Worm (Caenorhabditis elegans) whole organism, young adult: Measurements from ENCODE around the gene slc-17.4.

Experiments used
- B0035.1 ChIP-seq: sonication (generic microtip); optimal IDR thresholded peaks from 2 replicates; lab custom pipeline; 2016; ENCODE audit warnings: missing genetic modification characterization, mild to moderate bottlenecking, missing compliant biosample characterization, missing genotype, missing genetic modification reagents
- Y56A3A.18 ChIP-seq: fragments of 200-800 bp; sonication (Bioruptor generic); IDR thresholded peaks from 2 replicates; pipeline ENCODE4 v1.3.6; 2022; ENCODE audit warnings: missing genetic modification reagents, missing genetic modification characterization, missing compliant biosample characterization
- Y79H2A.3 ChIP-seq: fragments of 200-800 bp; sonication (Bioruptor generic); conservative IDR thresholded peaks from 2 replicates; pipeline ENCODE4 v1.3.6; 2022; ENCODE audit warnings: missing genetic modification reagents, missing genetic modification characterization, missing compliant biosample characterization
- ama-1 ChIP-seq, 3 experiments: fragments of 150-350 bp in 1 of 3; sonication (generic microtip) in 2 of 3; optimal IDR thresholded peaks; 2 replicates each; lab custom pipeline; 2014 to 2018; ENCODE audit warnings: missing biosample characterization in 2 of 3, missing genetic modification characterization in 2 of 3, missing genetic modification reagents in 2 of 3
- athp-1 ChIP-seq: sonication (generic microtip); optimal IDR thresholded peaks from 2 replicates; lab custom pipeline; 2017; ENCODE audit warnings: mild to moderate bottlenecking, missing genetic modification characterization, missing compliant biosample characterization
- attf-3 ChIP-seq: fragments of 200-800 bp; sonication (Bioruptor generic); conservative IDR thresholded peaks from 2 replicates; pipeline ENCODE4 v1.3.6; 2022; ENCODE audit warnings: missing genetic modification reagents, missing genetic modification characterization, missing compliant biosample characterization
- attf-6 ChIP-seq: fragments of 200-800 bp; sonication (Bioruptor generic); IDR thresholded peaks from 2 replicates; pipeline ENCODE4 v1.3.6; 2022; ENCODE audit warnings: missing genetic modification reagents, missing genetic modification characterization, missing compliant biosample characterization
- bed-1 ChIP-seq: fragments of 200-800 bp; sonication (Bioruptor generic); IDR thresholded peaks from 2 replicates; pipeline ENCODE4 v1.3.6; 2022; ENCODE audit warnings: missing genetic modification reagents, missing genetic modification characterization, missing compliant biosample characterization
- ceh-91 ChIP-seq: fragments of 200-800 bp; sonication (Bioruptor generic); IDR thresholded peaks from 2 replicates; pipeline ENCODE4 v1.3.6; 2022; ENCODE audit warnings: missing genetic modification reagents, missing genetic modification characterization, missing compliant biosample characterization
- dpl-1 ChIP-seq: fragments of 150-350 bp; optimal IDR thresholded peaks from 2 replicates; lab custom pipeline; 2014; ENCODE audit warnings: missing biosample characterization, missing genetic modification reagents, missing genetic modification characterization
- egrh-3 ChIP-seq: fragments of 200-800 bp; sonication (Bioruptor generic); IDR thresholded peaks from 2 replicates; pipeline ENCODE4 v1.3.6; 2022; ENCODE audit warnings: missing genetic modification reagents, missing genetic modification characterization, missing compliant biosample characterization
- fkh-3 ChIP-seq: sonication (generic microtip); optimal IDR thresholded peaks from 2 replicates; lab custom pipeline; 2016; ENCODE audit warnings: mild to moderate bottlenecking, missing genetic modification characterization, missing compliant biosample characterization
- hlh-26 ChIP-seq: fragments of 200-800 bp; sonication (Bioruptor generic); conservative IDR thresholded peaks from 2 replicates; pipeline ENCODE4 v1.3.6; 2022; ENCODE audit warnings: missing genetic modification reagents, missing genetic modification characterization, missing compliant biosample characterization
- hmg-1.2 ChIP-seq: fragments of 200-800 bp; sonication (Bioruptor generic); IDR thresholded peaks from 2 replicates; pipeline ENCODE4 v1.3.6; 2022; ENCODE audit warnings: missing genetic modification reagents, missing genetic modification characterization, missing compliant biosample characterization
- hrde-1 ChIP-seq: sonication (generic microtip); optimal IDR thresholded peaks from 2 replicates; lab custom pipeline; 2016; ENCODE audit warnings: missing genetic modification characterization, mild to moderate bottlenecking, missing compliant biosample characterization, moderate library complexity, missing genotype, missing genetic modification reagents, borderline replicate concordance
- hsf-1 ChIP-seq: fragments of 200-800 bp; sonication (Bioruptor generic); IDR thresholded peaks from 2 replicates; pipeline ENCODE4 v1.3.6; 2022; ENCODE audit warnings: missing genetic modification reagents, missing genetic modification characterization, missing compliant biosample characterization
- lin-26 ChIP-seq: fragments of 200-800 bp; sonication (Bioruptor generic); IDR thresholded peaks from 2 replicates; pipeline ENCODE4 v1.3.6; 2022; ENCODE audit warnings: missing genetic modification reagents, missing genetic modification characterization, missing compliant biosample characterization
- lin-35 ChIP-seq, 3 experiments: fragments of 150-350 bp in 2 of 3; sonication (generic microtip) in 1 of 3; optimal IDR thresholded peaks; 2 replicates each; lab custom pipeline; 2014 to 2018; ENCODE audit warnings: missing biosample characterization in 3 of 3, missing genetic modification characterization in 3 of 3, missing genetic modification reagents in 3 of 3
- lsl-1 ChIP-seq: fragments of 200-800 bp; sonication (Bioruptor generic); optimal IDR thresholded peaks from 2 replicates; lab custom pipeline; 2018; ENCODE audit warnings: mild to moderate bottlenecking, missing genetic modification characterization, moderate library complexity, missing compliant biosample characterization
- lsy-27 ChIP-seq: sonication (generic microtip); optimal IDR thresholded peaks from 2 replicates; lab custom pipeline; 2017; ENCODE audit warnings: missing genetic modification characterization, mild to moderate bottlenecking, missing compliant biosample characterization, antibody characterized with exemption, missing genotype, borderline replicate concordance; ENCODE audit not compliant: insufficient read depth
- madf-10 ChIP-seq: sonication (generic microtip); optimal IDR thresholded peaks from 2 replicates; lab custom pipeline; 2016; ENCODE audit warnings: mild to moderate bottlenecking, missing genetic modification characterization, missing compliant biosample characterization
- madf-3 ChIP-seq: fragments of 200-800 bp; sonication (Bioruptor generic); IDR thresholded peaks from 2 replicates; pipeline ENCODE4 v1.3.6; 2022; ENCODE audit warnings: missing genetic modification reagents, missing genetic modification characterization, missing compliant biosample characterization
- madf-6 ChIP-seq: fragments of 200-800 bp; sonication (Bioruptor generic); IDR thresholded peaks from 2 replicates; pipeline ENCODE4 v1.3.6; 2022; ENCODE audit warnings: missing genetic modification reagents, missing genetic modification characterization, missing compliant biosample characterization
- madf-8 ChIP-seq: fragments of 200-800 bp; sonication (Bioruptor generic); conservative IDR thresholded peaks from 2 replicates; pipeline ENCODE4 v1.3.6; 2022; ENCODE audit warnings: missing genetic modification reagents, missing genetic modification characterization, missing compliant biosample characterization
- mel-28 ChIP-seq: sonication (generic microtip); optimal IDR thresholded peaks from 2 replicates; lab custom pipeline; 2016; ENCODE audit warnings: borderline replicate concordance, mild to moderate bottlenecking, missing genetic modification characterization, missing compliant biosample characterization
- nfya-2 ChIP-seq: fragments of 200-800 bp; sonication (Bioruptor generic); IDR thresholded peaks from 2 replicates; pipeline ENCODE4 v1.3.6; 2022; ENCODE audit warnings: missing genetic modification reagents, missing genetic modification characterization, missing compliant biosample characterization
- nfyb-1 ChIP-seq: fragments of 200-800 bp; sonication (Bioruptor generic); IDR thresholded peaks from 2 replicates; pipeline ENCODE4 v1.3.6; 2022; ENCODE audit warnings: missing genetic modification reagents, missing genetic modification characterization, missing compliant biosample characterization
- nhr-80 ChIP-seq: sonication (generic microtip); optimal IDR thresholded peaks from 2 replicates; lab custom pipeline; 2016; ENCODE audit warnings: missing genetic modification characterization, missing compliant biosample characterization
- pbrm-1 ChIP-seq: fragments of 200-800 bp; sonication (Bioruptor generic); IDR thresholded peaks from 2 replicates; pipeline ENCODE4 v1.3.6; 2022; ENCODE audit warnings: missing genetic modification reagents, missing genetic modification characterization, missing compliant biosample characterization
- rec-8 ChIP-seq, 2 experiments: sonication (generic microtip); optimal IDR thresholded peaks; 2 replicates each; lab custom pipeline; 2016; ENCODE audit warnings: mild to moderate bottlenecking in 2 of 2, missing genetic modification characterization in 2 of 2, missing genetic modification reagents in 2 of 2, missing genotype in 2 of 2, missing biosample characterization in 1 of 2, missing compliant biosample characterization in 1 of 2, moderate library complexity in 1 of 2
- rpc-1 ChIP-seq, 2 experiments: fragments of 150-350 bp in 1 of 2; sonication (generic microtip) in 1 of 2; optimal IDR thresholded peaks; 2 replicates each; lab custom pipeline; 2014 to 2018; ENCODE audit warnings: missing biosample characterization in 1 of 2, missing genetic modification characterization in 1 of 2, missing genetic modification reagents in 1 of 2, missing genotype in 1 of 2
- sea-2 ChIP-seq: fragments of 200-800 bp; sonication (Bioruptor generic); IDR thresholded peaks from 2 replicates; pipeline ENCODE4 v1.3.6; 2022; ENCODE audit warnings: missing genetic modification characterization, missing compliant biosample characterization
- snpc-1.3 ChIP-seq: sonication (generic microtip); optimal IDR thresholded peaks from 2 replicates; lab custom pipeline; 2017; ENCODE audit warnings: missing genetic modification characterization, mild to moderate bottlenecking, missing compliant biosample characterization, antibody characterized with exemption, moderate library complexity, missing genotype, missing genetic modification reagents; ENCODE audit not compliant: insufficient read depth
- somi-1 ChIP-seq: fragments of 200-800 bp; sonication (Bioruptor generic); optimal IDR thresholded peaks from 2 replicates; lab custom pipeline; 2018; ENCODE audit warnings: mild to moderate bottlenecking, missing genetic modification characterization, missing compliant biosample characterization
- tbx-9 ChIP-seq: sonication (generic microtip); optimal IDR thresholded peaks from 2 replicates; lab custom pipeline; 2016; ENCODE audit warnings: borderline replicate concordance, missing genetic modification characterization, inconsistent platforms, missing compliant biosample characterization
- unc-62 ChIP-seq: fragments of 150-350 bp; optimal IDR thresholded peaks from 2 replicates; lab custom pipeline; 2014; ENCODE audit warnings: missing biosample characterization, missing genetic modification reagents, missing genetic modification characterization
- zim-3 ChIP-seq: sonication (generic microtip); optimal IDR thresholded peaks from 2 replicates; lab custom pipeline; 2017; ENCODE audit warnings: mild to moderate bottlenecking, missing genetic modification characterization, moderate library complexity, missing compliant biosample characterization
- ztf-18 ChIP-seq: sonication (generic microtip); optimal IDR thresholded peaks from 2 replicates; lab custom pipeline; 2016; ENCODE audit warnings: missing genotype, mild to moderate bottlenecking, missing genetic modification characterization, missing compliant biosample characterization
- ztf-22 ChIP-seq: fragments of 200-800 bp; sonication (Bioruptor generic); optimal IDR thresholded peaks from 2 replicates; lab custom pipeline; 2018; ENCODE audit warnings: mild to moderate bottlenecking, missing genetic modification characterization, moderate library complexity, missing compliant biosample characterization
- ztf-3 ChIP-seq: fragments of 200-800 bp; sonication (Bioruptor generic); optimal IDR thresholded peaks from 2 replicates; lab custom pipeline; 2018; ENCODE audit warnings: mild to moderate bottlenecking, missing genetic modification characterization, missing compliant biosample characterization

slc-17.4 gene

ce11 chrIV:17293068-17293467 lies 1.5 kb upstream of the slc-17.4 start:
- TF ChIP-seq Y56A3A.18 (GFP tag; lab: Robert Waterston, UW) (no peak), nhr-80 (tag; lab: Kevin White, UChicago) (peak; percentile 9)

- TF ChIP-seq athp-1, result no peak
- peak; percentile 45 for TF ChIP-seq nhr-80 (tag; lab: Kevin White, UChicago)
- TF ChIP-seq, all 124 proteins: peak for 1
These were observed 817 bp upstream of the slc-17.4 start for ce11 chrIV:17292350-17292749.

ce11 chrIV:17287908-17288675 lies 3.4 kb downstream of the slc-17.4 start, which contains the start of gene zipt-7.1:
zipt-7.1 (minus strand) TSS chrIV:17288139.
- TF ChIP-seq zim-3 (tag; lab: Kevin White, UChicago) (no peak), unc-62 (GFP tag; lab: Kevin White, UChicago) (no peak), snpc-1.3 (tag; lab: Kevin White, UChicago) (no peak), nfyb-1 (0 out of 2 replicates have a peak, but pooled peaks have one; percentile 28), Y79H2A.3 (GFP tag; lab: Robert Waterston, UW) (no peak), madf-3 (GFP tag; lab: Robert Waterston, UW) (0 out of 2 replicates have a peak, but pooled peaks have one; percentile 62)

- no peak for TF ChIP-seq lsl-1
- TF ChIP-seq B0035.1, result no peak
- TF ChIP-seq attf-3 (GFP tag; lab: Robert Waterston, UW), result no peak
- TF ChIP-seq rpc-1 (optimal IDR thresholded peaks at IDR 0.05; lab: Kevin White, UChicago), result no peak
- no peak for TF ChIP-seq rpc-1 (tag; optimal IDR thresholded peaks at IDR 0.05; lab: Kevin White, UChicago)
- no peak for TF ChIP-seq madf-6 (GFP tag; lab: Robert Waterston, UW)
- TF ChIP-seq somi-1 (GFP tag; lab: Kevin White, UChicago), result no peak
- TF ChIP-seq sea-2 (GFP tag; lab: Robert Waterston, UW), result no peak
- no peak for TF ChIP-seq madf-8
- no peak for TF ChIP-seq bed-1 (GFP tag; lab: Robert Waterston, UW)
- no peak for TF ChIP-seq fkh-3 (tag; lab: Kevin White, UChicago)
- TF ChIP-seq mel-28, result no peak
- no peak for TF ChIP-seq hrde-1 (tag; lab: Kevin White, UChicago)
- no peak for TF ChIP-seq ceh-91
- TF ChIP-seq ztf-18 (tag; lab: Kevin White, UChicago), result no peak
- no peak for TF ChIP-seq hmg-1.2 (GFP tag; lab: Robert Waterston, UW)
- no peak for TF ChIP-seq rec-8 (tag; optimal IDR thresholded peaks at IDR 0.05; lab: Kevin White, UChicago)
- no peak for TF ChIP-seq egrh-3
- no peak for TF ChIP-seq ama-1 (optimal IDR thresholded peaks at IDR 0.05; lab: Kevin White, UChicago)
- TF ChIP-seq ama-1 (GFP tag; optimal IDR thresholded peaks at IDR 0.05; lab: Kevin White, UChicago), result no peak
- no peak for TF ChIP-seq hlh-26 (GFP tag; lab: Robert Waterston, UW)
- no peak for TF ChIP-seq ztf-22 (GFP tag; lab: Kevin White, UChicago)
- TF ChIP-seq tbx-9, result no peak
- TF ChIP-seq dpl-1, result no peak
- TF ChIP-seq lin-26 (GFP tag; lab: Robert Waterston, UW), result no peak
- 0 out of 2 replicates have a peak, but pooled peaks have one; percentile 54 for TF ChIP-seq attf-6 (GFP tag; lab: Robert Waterston, UW)
- TF ChIP-seq madf-10 (tag; lab: Kevin White, UChicago), result no peak
- no peak for TF ChIP-seq lin-35 (GFP tag; optimal IDR thresholded peaks at IDR 0.05; lab: Kevin White, UChicago)
- TF ChIP-seq pbrm-1 (GFP tag; lab: Robert Waterston, UW), result no peak
- TF ChIP-seq hsf-1 (GFP tag; lab: Robert Waterston, UW), result peak; percentile 50; the same call in 1 of the 2 replicates
- TF ChIP-seq madf-3 (GFP tag; lab: Robert Waterston, UW), result no peak
- TF ChIP-seq nfya-2 (GFP tag; lab: Robert Waterston, UW), result no peak
- TF ChIP-seq lsy-27 (tag; lab: Kevin White, UChicago), result no peak
- no peak for TF ChIP-seq ztf-3 (GFP tag; lab: Kevin White, UChicago)
These were observed 6.3 kb downstream of the slc-17.4 start for ce11 chrIV:17285263-17285662.
